Worm (Caenorhabditis elegans): ENCODE data around the gene rfk-1.

DNA sequence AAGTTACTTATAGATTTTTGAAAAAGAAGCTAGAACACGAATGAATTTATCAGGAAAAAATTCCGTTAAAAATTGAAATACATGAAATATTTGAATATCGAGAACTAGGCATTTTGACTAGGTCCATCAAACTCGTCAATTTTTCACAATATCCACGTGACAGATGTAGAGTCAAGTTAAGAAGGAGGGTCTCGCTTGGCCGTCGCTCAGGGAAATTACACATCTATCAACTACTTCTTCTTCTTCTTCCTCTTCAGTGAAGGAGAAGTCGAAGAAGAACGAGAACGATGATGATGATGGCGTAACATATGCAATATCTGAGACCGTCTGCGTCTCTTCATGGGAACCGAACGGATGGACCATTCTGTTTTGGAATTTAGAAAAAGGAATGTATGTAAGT, 10.6 kb upstream of the rfk-1 start:
- no peak for TF ChIP-seq snpc-4 (tag; optimal IDR thresholded peaks at IDR 0.05)
- TF ChIP-seq elt-3 (tag; optimal IDR thresholded peaks at IDR 0.05) = no peak
- TF ChIP-seq sptf-1 (tag; optimal IDR thresholded peaks at IDR 0.05) = no peak
- TF ChIP-seq ceh-43 (GFP tag; optimal IDR thresholded peaks at IDR 0.05) = no peak

Measured in whole organism, mixed stage, embryonic.